Worm (Caenorhabditis elegans): Measurements from ENCODE around the gene str-172.

Gene str-172

DNA sequence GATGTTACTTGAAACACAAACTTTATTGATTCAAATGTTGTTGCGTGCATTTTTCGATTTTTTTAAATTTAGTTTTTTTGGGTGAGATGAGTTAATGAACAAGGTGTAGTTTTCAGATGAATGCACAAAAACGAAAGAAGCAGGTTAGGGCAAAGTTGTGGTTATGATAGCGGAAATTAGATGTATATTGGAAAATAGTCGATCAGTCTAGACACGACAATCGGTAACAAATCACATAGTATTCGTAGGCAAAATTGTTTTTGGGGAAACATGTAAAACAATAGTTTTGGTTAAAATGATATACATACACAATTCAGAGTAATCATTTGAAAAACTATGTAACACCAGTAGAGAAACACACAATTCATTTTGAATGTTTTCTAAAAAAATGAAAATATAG lies at the start of gene str-172:
TSS of gene str-172 (minus strand) at position 101 of the 400 bp plus-strand sequence.
- TF ChIP-seq nhr-25 (tag; optimal IDR thresholded peaks at IDR 0.05) = no peak
- no peak for TF ChIP-seq nhr-23 (tag; optimal IDR thresholded peaks at IDR 0.05)
- no peak for TF ChIP-seq nhr-11 (tag; optimal IDR thresholded peaks at IDR 0.05)
- no peak for TF ChIP-seq snpc-4 (tag; optimal IDR thresholded peaks at IDR 0.05)
- no peak for TF ChIP-seq unc-62 (GFP tag; optimal IDR thresholded peaks at IDR 0.05)

DNA sequence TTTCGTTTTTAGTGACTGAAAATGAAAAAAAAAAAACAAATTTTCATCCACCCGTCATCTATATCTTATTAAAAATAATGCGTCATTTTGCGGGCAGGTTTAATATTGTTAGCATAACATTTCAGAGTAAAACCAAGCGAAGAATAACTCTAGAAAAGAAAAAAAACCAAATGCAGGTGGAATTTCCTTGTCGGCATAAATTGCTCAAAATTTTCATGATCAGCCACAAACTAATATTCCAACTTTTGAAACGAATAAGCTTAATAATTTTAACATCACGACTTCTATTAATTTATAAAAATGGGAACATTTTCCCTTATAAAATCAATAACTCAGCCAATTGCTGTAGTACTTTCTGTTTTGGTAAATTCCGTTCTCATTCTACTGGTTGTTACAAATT lies 48.2 kb upstream of the str-172 start, which contains the start of gene str-155:
TSS of gene str-155 (plus strand) at position 301 of the 400 bp plus-strand sequence.
- TF ChIP-seq egl-27 (tag; optimal IDR thresholded peaks at IDR 0.05) (no peak), ztf-4 (tag; optimal IDR thresholded peaks at IDR 0.05) (no peak), elt-3 (tag; optimal IDR thresholded peaks at IDR 0.05) (no peak), nhr-21 (tag; optimal IDR thresholded peaks at IDR 0.05) (no peak), Y55F3AM.14 (GFP tag; optimal IDR thresholded peaks at IDR 0.05) (no peak), sem-4 (tag; optimal IDR thresholded peaks at IDR 0.05) (no peak), nhr-6 (tag; optimal IDR thresholded peaks at IDR 0.05) (no peak), nhr-25 (tag; optimal IDR thresholded peaks at IDR 0.05) (no peak), ZK546.5 (tag; optimal IDR thresholded peaks at IDR 0.05) (no peak), nhr-129 (tag; optimal IDR thresholded peaks at IDR 0.05) (no peak), ceh-82 (tag; optimal IDR thresholded peaks at IDR 0.05) (no peak), ceh-16 (tag; optimal IDR thresholded peaks at IDR 0.05) (no peak), skn-1 (tag; optimal IDR thresholded peaks at IDR 0.05) (no peak), mdl-1 (tag; optimal IDR thresholded peaks at IDR 0.05) (no peak), aly-2 (tag; optimal IDR thresholded peaks at IDR 0.05) (no peak), nhr-237 (tag; optimal IDR thresholded peaks at IDR 0.05) (no peak), R02D3.7 (tag; optimal IDR thresholded peaks at IDR 0.05) (no peak), sma-3 (GFP tag; optimal IDR thresholded peaks at IDR 0.05) (no peak), nhr-12 (tag; optimal IDR thresholded peaks at IDR 0.05) (no peak), dmd-4 (tag; optimal IDR thresholded peaks at IDR 0.05) (no peak)

DNA sequence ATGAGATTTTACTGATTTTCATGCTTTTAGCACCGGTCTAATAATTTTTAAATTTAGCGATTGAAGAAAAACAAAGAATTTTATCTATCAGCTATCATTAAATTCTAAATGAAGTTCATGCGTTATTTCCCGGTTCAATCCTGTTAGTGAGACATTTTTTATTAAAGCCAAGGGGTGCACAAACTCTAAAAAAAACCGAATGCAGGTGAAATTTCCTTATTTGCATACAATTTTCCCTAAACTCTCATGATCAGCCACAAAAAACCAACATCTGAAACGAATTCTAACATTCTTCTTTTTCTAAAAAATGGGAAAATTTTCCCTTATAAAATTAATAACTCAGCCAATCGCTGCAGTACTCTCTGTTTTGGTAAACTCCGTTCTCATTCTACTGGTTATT lies 45.6 kb upstream of the str-172 start, which contains the start of gene str-156:
TSS of gene str-156 (plus strand) at position 301 of the 400 bp plus-strand sequence.
- no peak for TF ChIP-seq peb-1 (tag; optimal IDR thresholded peaks at IDR 0.05)
- no peak for TF ChIP-seq elt-3 (tag; optimal IDR thresholded peaks at IDR 0.05)
- no peak for TF ChIP-seq lin-13 (GFP tag; optimal IDR thresholded peaks at IDR 0.05)
- no peak for TF ChIP-seq R02D3.7 (tag; optimal IDR thresholded peaks at IDR 0.05)
- TF ChIP-seq Y55F3AM.14 (GFP tag; optimal IDR thresholded peaks at IDR 0.05) = no peak
- no peak for TF ChIP-seq mbf-1 (tag; optimal IDR thresholded peaks at IDR 0.05)
- TF ChIP-seq nhr-237 (tag; optimal IDR thresholded peaks at IDR 0.05) = no peak
- no peak for TF ChIP-seq zag-1 (tag; optimal IDR thresholded peaks at IDR 0.05)
- no peak for TF ChIP-seq nhr-21 (tag; optimal IDR thresholded peaks at IDR 0.05)
- TF ChIP-seq aly-2 (tag; optimal IDR thresholded peaks at IDR 0.05) = no peak
- TF ChIP-seq C34F6.9 (tag; optimal IDR thresholded peaks at IDR 0.05) = no peak
- TF ChIP-seq alr-1 (tag; optimal IDR thresholded peaks at IDR 0.05) = no peak
- no peak for TF ChIP-seq ceh-82 (tag; optimal IDR thresholded peaks at IDR 0.05)
- TF ChIP-seq egl-27 (tag; optimal IDR thresholded peaks at IDR 0.05) = no peak
- no peak for TF ChIP-seq crh-2 (tag; optimal IDR thresholded peaks at IDR 0.05)
- TF ChIP-seq nhr-6 (tag; optimal IDR thresholded peaks at IDR 0.05) = no peak

- TF ChIP-seq nhr-77 (tag; optimal IDR thresholded peaks at IDR 0.05) (no peak), snpc-4 (tag; optimal IDR thresholded peaks at IDR 0.05) (no peak), skn-1 (tag; optimal IDR thresholded peaks at IDR 0.05) (no peak), mbf-1 (tag; optimal IDR thresholded peaks at IDR 0.05) (no peak), sem-4 (tag; optimal IDR thresholded peaks at IDR 0.05) (no peak), mab-5 (tag; optimal IDR thresholded peaks at IDR 0.05) (no peak), ceh-16 (tag; optimal IDR thresholded peaks at IDR 0.05) (no peak)
These were observed 41.5 kb upstream of the str-172 start, which contains the start of gene str-159 for ce11 chrIV:4909039-4909438. Gene str-159 (plus strand): TSS chrIV:4909339.

DNA sequence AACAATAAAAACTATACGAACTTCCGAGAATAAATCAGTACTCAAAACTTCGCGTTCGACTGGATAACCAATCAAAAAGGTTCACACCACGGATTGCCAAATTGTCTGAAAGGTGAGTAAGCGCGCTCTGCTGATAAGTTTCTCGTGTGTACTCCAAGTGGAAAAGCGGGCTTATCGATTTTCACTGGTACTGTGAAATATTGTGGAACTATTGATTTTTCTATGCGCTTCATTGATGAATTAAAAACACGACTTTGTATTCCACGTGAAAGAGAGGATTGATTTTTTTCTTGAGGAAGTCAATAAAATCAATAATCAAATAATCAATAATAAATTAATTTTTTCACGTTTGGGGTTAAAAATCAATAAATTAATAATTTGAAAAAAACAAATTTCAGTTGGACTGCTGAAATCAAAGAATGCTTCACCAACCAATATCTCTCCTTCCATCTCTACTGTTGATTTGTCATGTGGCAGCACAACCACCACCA lies 38.2 kb upstream of the str-172 start, which contains the start of gene T08B6.4:
TSS of gene T08B6.4 (plus strand) at position 51 of the 491 bp plus-strand sequence.
- TF ChIP-seq gmeb-1 (tag; optimal IDR thresholded peaks at IDR 0.05) (no peak), nhr-237 (tag; optimal IDR thresholded peaks at IDR 0.05) (no peak), unc-55 (GFP tag; optimal IDR thresholded peaks at IDR 0.05) (no peak), ZK546.5 (tag; optimal IDR thresholded peaks at IDR 0.05) (no peak), C34F6.9 (tag; optimal IDR thresholded peaks at IDR 0.05) (no peak), lin-39 (tag; optimal IDR thresholded peaks at IDR 0.05) (no peak), alr-1 (tag; optimal IDR thresholded peaks at IDR 0.05) (no peak), sem-4 (tag; optimal IDR thresholded peaks at IDR 0.05) (no peak), F13H6.1 (tag; optimal IDR thresholded peaks at IDR 0.05) (no peak), nhr-77 (tag; optimal IDR thresholded peaks at IDR 0.05) (no peak), mbf-1 (tag; optimal IDR thresholded peaks at IDR 0.05) (no peak), Y55F3AM.14 (GFP tag; optimal IDR thresholded peaks at IDR 0.05) (no peak), elt-1 (tag; optimal IDR thresholded peaks at IDR 0.05) (no peak)
